Worm (Caenorhabditis elegans) whole organism, midembryonic: ENCODE measurements around the gene F23H11.4.
"Not testable (repeated sequence)": the region's sequence is repeated elsewhere in the genome, so short reads cannot be mapped to it uniquely, and the experiment has no call there.

Experiments
- flt-1 ChIP-seq: fragments of 200-800 bp; sonication (Bioruptor generic); IDR thresholded peaks from 2 replicates; pipeline ENCODE4 v1.3.6; 2022; ENCODE audit warnings: missing genetic modification characterization, missing compliant biosample characterization
- ztf-23 ChIP-seq: fragments of 200-800 bp; sonication (Bioruptor generic); IDR thresholded peaks from 2 replicates; pipeline ENCODE4 v1.3.6; 2022; ENCODE audit warnings: missing genetic modification reagents, missing genetic modification characterization, missing compliant biosample characterization
- ztf-29 ChIP-seq: fragments of 200-800 bp; sonication (Bioruptor generic); IDR thresholded peaks from 2 replicates; pipeline ENCODE4 v1.3.6; 2022; ENCODE audit warnings: missing genetic modification reagents, missing genetic modification characterization, missing compliant biosample characterization

DNA sequence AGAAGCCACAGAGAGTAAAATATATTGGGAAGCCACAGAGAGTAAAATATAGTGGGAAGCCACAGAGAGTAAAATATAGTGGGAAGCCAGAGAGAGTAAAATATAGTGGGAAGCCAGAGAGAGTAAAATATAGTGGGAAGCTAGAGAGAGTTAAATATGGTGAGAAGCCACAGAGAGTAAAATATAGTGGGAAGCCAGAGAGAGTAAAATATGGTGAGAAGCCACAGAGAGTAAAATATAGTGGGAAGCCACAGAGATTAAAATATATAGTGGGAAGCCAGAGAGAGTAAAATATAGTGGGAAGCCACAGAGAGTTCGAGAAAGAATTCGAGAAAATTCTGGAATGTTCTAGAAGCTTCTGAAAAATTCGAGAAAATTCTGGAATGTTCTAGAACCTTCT is 24.1 kb upstream of the F23H11.4 start:
- not testable (repeated sequence) for TF ChIP-seq ztf-29, flt-1, ztf-23 (GFP tag; lab: Robert Waterston, UW)
